Fruit fly (Drosophila melanogaster) Kc167 (cell line): ENCODE data around the gene tim.

ENCODE experiments used
- Myc ChIP-seq: fragments of >200 bp; optimal IDR thresholded peaks from 2 replicates; lab custom pipeline; 2017; ENCODE audit warnings: missing external identifiers
- Sin3A ChIP-seq: fragments of >200 bp; optimal IDR thresholded peaks from 2 replicates; lab custom pipeline; 2018; ENCODE audit warnings: missing external identifiers
- h ChIP-seq: fragments of >200 bp; optimal IDR thresholded peaks from 3 replicates; lab custom pipeline; 2018; ENCODE audit warnings: missing external identifiers
- insv ChIP-seq: fragments of >200 bp; optimal IDR thresholded peaks from 3 replicates; lab custom pipeline; 2018; ENCODE audit warnings: missing external identifiers
- psq ChIP-seq: fragments of >200 bp; optimal IDR thresholded peaks from 2 replicates; lab custom pipeline; 2017; ENCODE audit warnings: missing external identifiers
- ttk ChIP-seq: sonication (Bioruptor generic); optimal IDR thresholded peaks from 2 replicates; lab custom pipeline; 2017; ENCODE audit warnings: missing external identifiers

- TF ChIP-seq h: no peak
- no peak for TF ChIP-seq psq (lab: Kevin White, UChicago)
- no peak for TF ChIP-seq Myc (lab: Kevin White, UChicago)
- TF ChIP-seq Sin3A: no peak
- no peak for TF ChIP-seq ttk (lab: Kevin White, UChicago)
- TF ChIP-seq insv: no peak
Observed at dm6 chr2L:3482712-3483111, 25.2 kb downstream of the tim start.
